Fruit fly (Drosophila melanogaster) whole organism, embryonic: ENCODE results near the gene CG45486.

ENCODE experiments used
- Abd-B ChIP-seq: fragments of 200-800 bp; sonication (Bioruptor generic); optimal IDR thresholded peaks from 2 replicates; lab custom pipeline; 2018; ENCODE audit warnings: missing biosample characterization, mild to moderate bottlenecking, missing genetic modification characterization, moderate library complexity
- B-H1 ChIP-seq: fragments of 200-800 bp; sonication (Bioruptor generic); IDR thresholded peaks from 3 replicates; pipeline ENCODE4 v1.3.6; 2022; ENCODE audit warnings: missing biosample characterization, missing genetic modification characterization
- CG10147 ChIP-seq: fragments of 200-800 bp; sonication (Bioruptor generic); optimal IDR thresholded peaks from 2 replicates; lab custom pipeline; 2019; ENCODE audit warnings: missing biosample characterization, mild to moderate bottlenecking, missing genetic modification characterization, moderate library complexity
- CG10267 ChIP-seq: fragments of 200-800 bp; sonication (Bioruptor generic); optimal IDR thresholded peaks from 2 replicates; lab custom pipeline; 2018; ENCODE audit warnings: missing biosample characterization, mild to moderate bottlenecking, missing genetic modification characterization, moderate library complexity
- CG10366 ChIP-seq: fragments of 200-800 bp; sonication (Bioruptor generic); IDR thresholded peaks from 2 replicates; pipeline ENCODE4 v1.3.6; 2022; ENCODE audit warnings: missing biosample characterization, missing genetic modification characterization
- CG11085 ChIP-seq: fragments of 200-800 bp; sonication (Bioruptor generic); IDR thresholded peaks from 2 replicates; pipeline ENCODE4 v1.3.6; 2022; ENCODE audit warnings: missing biosample characterization, missing genetic modification characterization
- CG11456 ChIP-seq: fragments of 200-800 bp; sonication (Bioruptor generic); IDR thresholded peaks from 3 replicates; pipeline ENCODE4 v1.3.6; 2022; ENCODE audit warnings: missing biosample characterization, missing genetic modification characterization
- CG12104 ChIP-seq: fragments of 200-800 bp; sonication (Bioruptor generic); optimal IDR thresholded peaks from 3 replicates; lab custom pipeline; 2016; ENCODE audit warnings: missing biosample characterization, missing genetic modification characterization
- CG12219 ChIP-seq: fragments of 200-800 bp; sonication (Bioruptor generic); optimal IDR thresholded peaks from 3 replicates; lab custom pipeline; 2018; ENCODE audit warnings: missing biosample characterization, mild to moderate bottlenecking, missing genetic modification characterization
- CG12769 ChIP-seq: fragments of 200-800 bp; sonication (Bioruptor generic); optimal IDR thresholded peaks from 2 replicates; lab custom pipeline; 2019; ENCODE audit warnings: missing biosample characterization, mild to moderate bottlenecking, missing genetic modification characterization, moderate library complexity
- CG15514 ChIP-seq: fragments of 200-800 bp; sonication (Bioruptor generic); optimal IDR thresholded peaks from 3 replicates; lab custom pipeline; 2017; ENCODE audit warnings: missing biosample characterization, missing genetic modification characterization, mild to moderate bottlenecking, moderate library complexity, missing genetic modification reagents
- CG16779 ChIP-seq: fragments of 200-800 bp; sonication (Bioruptor generic); IDR thresholded peaks from 2 replicates; pipeline ENCODE4 v1.3.6; 2022; ENCODE audit warnings: missing biosample characterization, missing genetic modification characterization
- CG17802 ChIP-seq: fragments of 200-800 bp; sonication (Bioruptor generic); optimal IDR thresholded peaks from 2 replicates; lab custom pipeline; 2018; ENCODE audit warnings: missing biosample characterization, mild to moderate bottlenecking, missing genetic modification characterization, moderate library complexity
- CG30403 ChIP-seq: fragments of 200-800 bp; sonication (Bioruptor generic); optimal IDR thresholded peaks from 3 replicates; lab custom pipeline; 2016; ENCODE audit warnings: missing biosample characterization, missing genetic modification characterization
- CG33213 ChIP-seq: fragments of 200-800 bp; sonication (Bioruptor generic); optimal IDR thresholded peaks from 3 replicates; lab custom pipeline; 2016; ENCODE audit warnings: missing biosample characterization, missing genetic modification characterization
- CG5180 ChIP-seq: fragments of 200-800 bp; sonication (Bioruptor generic); optimal IDR thresholded peaks from 3 replicates; lab custom pipeline; 2017; ENCODE audit warnings: missing biosample characterization, missing genetic modification characterization, mild to moderate bottlenecking, moderate library complexity, missing genetic modification reagents
- CG7271 ChIP-seq: fragments of 200-800 bp; sonication (Bioruptor generic); optimal IDR thresholded peaks from 2 replicates; lab custom pipeline; 2018; ENCODE audit warnings: missing biosample characterization, mild to moderate bottlenecking, missing genetic modification characterization, moderate library complexity
- CG8089 ChIP-seq: fragments of 200-800 bp; sonication (Bioruptor generic); optimal IDR thresholded peaks from 3 replicates; lab custom pipeline; 2016; ENCODE audit warnings: missing biosample characterization, missing genetic modification characterization
- CG8924 ChIP-seq: fragments of 200-800 bp; optimal IDR thresholded peaks from 3 replicates; lab custom pipeline; 2019; ENCODE audit warnings: missing biosample characterization, mild to moderate bottlenecking, missing genetic modification characterization, moderate library complexity
- CG9932 ChIP-seq: fragments of 200-800 bp; sonication (Bioruptor generic); IDR thresholded peaks from 2 replicates; pipeline ENCODE4 v1.3.6; 2022; ENCODE audit warnings: missing biosample characterization, missing genetic modification characterization
- Fer1 ChIP-seq: fragments of 200-800 bp; sonication (Bioruptor generic); optimal IDR thresholded peaks from 2 replicates; lab custom pipeline; 2017; ENCODE audit warnings: missing biosample characterization, mild to moderate bottlenecking, missing genetic modification characterization
- Hey ChIP-seq: fragments of 200-800 bp; sonication (Bioruptor generic); optimal IDR thresholded peaks from 3 replicates; lab custom pipeline; 2018; ENCODE audit warnings: missing biosample characterization, mild to moderate bottlenecking, missing genetic modification characterization
- Lim3 ChIP-seq: fragments of 200-800 bp; sonication (Bioruptor generic); IDR thresholded peaks from 2 replicates; pipeline ENCODE4 v1.3.6; 2022; ENCODE audit warnings: missing biosample characterization, missing genetic modification characterization
- MBD-R2 ChIP-seq: fragments of 200-800 bp; sonication (Bioruptor generic); IDR thresholded peaks from 2 replicates; pipeline ENCODE4 v1.3.6; 2022; ENCODE audit warnings: missing biosample characterization, missing genetic modification characterization
- Med ChIP-seq: fragments of 200-800 bp; sonication (Bioruptor generic); peaks from one replicate; lab custom pipeline; 2016; ENCODE audit warnings: missing biosample characterization, missing genetic modification characterization, mild to moderate bottlenecking, inconsistent platforms, moderate library complexity
- Myb ChIP-seq: fragments of 200-800 bp; sonication (Bioruptor generic); optimal IDR thresholded peaks from 2 replicates; lab custom pipeline; 2016; ENCODE audit warnings: missing biosample characterization, missing genetic modification characterization
- Neu2 ChIP-seq: fragments of 200-800 bp; sonication (Bioruptor generic); optimal IDR thresholded peaks from 3 replicates; lab custom pipeline; 2016; ENCODE audit warnings: missing biosample characterization, missing genetic modification characterization, borderline replicate concordance
- Opbp ChIP-seq: fragments of 200-800 bp; sonication (Bioruptor generic); IDR thresholded peaks from 3 replicates; pipeline ENCODE4 v1.3.6; 2022; ENCODE audit warnings: missing biosample characterization, missing genetic modification characterization; ENCODE audit not compliant: partially characterized antibody
- Pdp1 ChIP-seq, 2 experiments: fragments of 200-800 bp; sonication (Bioruptor generic); optimal IDR thresholded peaks; 3 replicates each; lab custom pipeline; 2016; ENCODE audit warnings: missing biosample characterization in 2 of 2, missing genetic modification characterization in 2 of 2, mild to moderate bottlenecking in 1 of 2, moderate library complexity in 1 of 2
- TFAM ChIP-seq: fragments of 200-800 bp; sonication (Bioruptor generic); optimal IDR thresholded peaks from 2 replicates; lab custom pipeline; 2017; ENCODE audit warnings: missing biosample characterization, missing genetic modification characterization, inconsistent platforms
- abd-A ChIP-seq: fragments of 200-800 bp; sonication (Bioruptor generic); optimal IDR thresholded peaks from 3 replicates; lab custom pipeline; 2019; ENCODE audit warnings: missing biosample characterization, mild to moderate bottlenecking, missing genetic modification characterization, moderate library complexity
- ara ChIP-seq: fragments of 200-800 bp; sonication (Bioruptor generic); IDR thresholded peaks from 2 replicates; pipeline ENCODE4 v1.3.6; 2022; ENCODE audit warnings: missing biosample characterization, missing genetic modification characterization
- bbx ChIP-seq: fragments of 200-800 bp; sonication (Bioruptor generic); IDR thresholded peaks from 2 replicates; pipeline ENCODE4 v1.3.6; 2022; ENCODE audit warnings: missing biosample characterization, missing genetic modification characterization; ENCODE audit not compliant: partially characterized antibody
- ftz-f1 ChIP-seq: fragments of 200-800 bp; sonication (Bioruptor generic); optimal IDR thresholded peaks from 2 replicates; lab custom pipeline; 2016; ENCODE audit warnings: missing biosample characterization, missing genetic modification characterization
- gfzf ChIP-seq: fragments of 200-800 bp; sonication (Bioruptor generic); optimal IDR thresholded peaks from 2 replicates; lab custom pipeline; 2016; ENCODE audit warnings: missing biosample characterization, mild to moderate bottlenecking, missing genetic modification characterization, moderate library complexity
- gsb-n ChIP-seq: fragments of 200-800 bp; sonication (Bioruptor generic); optimal IDR thresholded peaks from 3 replicates; lab custom pipeline; 2018; ENCODE audit warnings: missing biosample characterization, mild to moderate bottlenecking, missing genetic modification characterization
- hkb ChIP-seq, 2 experiments: fragments of 200-800 bp in 1 of 2; fragments of >200 bp in 1 of 2; sonication (Bioruptor generic) in 1 of 2; IDR thresholded peaks in 1 of 2; optimal IDR thresholded peaks in 1 of 2; 2 replicates each; pipeline versions ENCODE4 v1.3.6 to Lab custom; 2017 to 2022; ENCODE audit warnings: missing biosample characterization in 1 of 2, missing genetic modification characterization in 1 of 2
- lola ChIP-seq, 3 experiments: fragments of >200 bp in 2 of 3; fragments of 200-800 bp in 1 of 3; sonication (Bioruptor generic) in 1 of 3; optimal IDR thresholded peaks; 2 replicates each; lab custom pipeline; 2017 to 2019; ENCODE audit warnings: missing biosample characterization in 3 of 3, missing genetic modification characterization in 3 of 3, mild to moderate bottlenecking in 1 of 3, moderate library complexity in 1 of 3
- nerfin-2 ChIP-seq: fragments of 200-800 bp; sonication (Bioruptor generic); IDR thresholded peaks from 2 replicates; pipeline ENCODE4 v1.3.6; 2022; ENCODE audit warnings: missing biosample characterization, missing genetic modification characterization; ENCODE audit not compliant: partially characterized antibody
- pita ChIP-seq: fragments of 200-800 bp; sonication (Bioruptor generic); optimal IDR thresholded peaks from 2 replicates; lab custom pipeline; 2017; ENCODE audit warnings: missing biosample characterization, mild to moderate bottlenecking, missing genetic modification characterization
- ranshi ChIP-seq: fragments of 200-800 bp; sonication (Bioruptor generic); IDR thresholded peaks from 2 replicates; pipeline ENCODE4 v1.3.6; 2022; ENCODE audit warnings: missing biosample characterization, missing genetic modification characterization
- sens ChIP-seq: fragments of 200-800 bp; sonication (Bioruptor generic); peaks from one replicate; lab custom pipeline; 2016; ENCODE audit warnings: missing biosample characterization, missing genetic modification characterization
- slbo ChIP-seq: fragments of 200-800 bp; sonication (Bioruptor generic); IDR thresholded peaks from 2 replicates; pipeline ENCODE4 v1.3.6; 2022; ENCODE audit warnings: missing biosample characterization, missing genetic modification characterization
- sna ChIP-seq: fragments of 200-800 bp; sonication (Bioruptor generic); IDR thresholded peaks from 2 replicates; pipeline ENCODE4 v1.3.6; 2022; ENCODE audit warnings: missing biosample characterization, missing genetic modification characterization; ENCODE audit not compliant: partially characterized antibody
- stwl ChIP-seq: fragments of 200-800 bp; sonication (Bioruptor generic); optimal IDR thresholded peaks from 3 replicates; lab custom pipeline; 2018; ENCODE audit warnings: missing biosample characterization, mild to moderate bottlenecking, missing genetic modification characterization, moderate library complexity
- zen ChIP-seq: fragments of 200-800 bp; sonication (Bioruptor generic); optimal IDR thresholded peaks from 3 replicates; lab custom pipeline; 2018; ENCODE audit warnings: missing biosample characterization, mild to moderate bottlenecking, missing genetic modification characterization, moderate library complexity
- zfh2 ChIP-seq: fragments of 200-800 bp; sonication (Bioruptor generic); optimal IDR thresholded peaks from 2 replicates; lab custom pipeline; 2016; ENCODE audit warnings: missing biosample characterization, missing genetic modification characterization

CG45486 gene

DNA sequence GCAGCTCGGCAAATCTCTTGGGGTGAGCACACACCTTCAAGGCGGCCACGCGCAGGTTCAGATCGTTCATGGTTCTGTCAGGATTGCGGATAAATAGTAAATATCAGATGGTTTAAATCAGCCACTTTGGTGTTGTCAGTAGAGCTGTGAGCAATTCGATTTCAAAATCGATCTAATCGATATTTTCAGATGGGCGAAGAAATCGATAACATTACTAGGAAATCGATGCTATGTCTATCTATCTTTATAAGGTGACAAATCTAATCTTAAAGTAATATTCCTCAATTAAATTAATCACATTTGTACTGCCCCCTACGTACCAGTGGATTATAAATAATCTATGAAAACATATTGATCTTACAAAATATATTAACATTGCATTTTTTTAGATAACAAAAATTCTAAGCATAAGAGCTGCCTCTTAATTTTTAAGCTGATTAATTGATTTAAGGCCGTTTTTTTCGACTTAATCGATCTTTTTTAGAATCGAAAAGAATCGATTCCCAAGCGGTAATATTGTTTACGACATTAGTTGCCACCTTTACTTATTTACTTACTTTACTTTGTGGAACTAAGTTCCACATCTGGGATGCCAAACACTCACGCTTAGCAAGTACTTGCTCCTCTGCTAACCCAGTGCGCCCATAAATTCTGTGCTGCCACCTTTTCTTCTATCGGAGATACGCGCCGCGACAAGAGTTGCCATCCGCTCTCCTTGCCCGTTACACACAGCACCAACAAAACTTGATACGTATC, 44.4 kb downstream of the CG45486 start, which contains the start of gene THADA (continued):
- TF ChIP-seq ftz-f1 (GFP tag; lab: Kevin White, UChicago) (peak; percentile 16), MBD-R2 (GFP tag; lab: Robert Waterston, UW) (peak; percentile 42), Myb (peak; percentile 76), CG11085 (GFP tag; lab: Robert Waterston, UW) (no peak), CG9932 (GFP tag; lab: Robert Waterston, UW) (peak; percentile 81), CG30403 (GFP tag; lab: Kevin White, UChicago) (peak; percentile 70), ara (GFP tag; lab: Robert Waterston, UW) (no peak), CG5180 (GFP tag; lab: Kevin White, UChicago) (no peak), Fer1 (GFP tag; lab: Kevin White, UChicago) (no peak), slbo (peak; percentile 37; the same call in 1 of the 2 replicates), bbx (peak; percentile 97), CG8089 (GFP tag; lab: Kevin White, UChicago) (no peak), sna (GFP tag; lab: Robert Waterston, UW) (peak; percentile 91), CG12104 (GFP tag; lab: Kevin White, UChicago) (no peak), zen (tag; lab: Kevin White, UChicago) (peak; percentile 1), CG12769 (no peak), Neu2 (GFP tag; lab: Kevin White, UChicago) (no peak), CG17802 (tag; lab: Kevin White, UChicago) (peak; percentile 61), gsb-n (no peak), CG15514 (GFP tag; lab: Kevin White, UChicago) (peak; percentile 82), Med (GFP tag; lab: Kevin White, UChicago) (peak; percentile 94), hkb (optimal IDR thresholded peaks at IDR 0.05; lab: Kevin White, UChicago) (no peak), hkb (GFP tag; IDR thresholded peaks at IDR 0.05; lab: Robert Waterston, UW) (0 out of 2 replicates have a peak, but pooled peaks have one; percentile 48), nerfin-2 (GFP tag; lab: Robert Waterston, UW) (no peak; the same call in none of the 2 replicates), stwl (tag; lab: Kevin White, UChicago) (peak; percentile 34), CG16779 (GFP tag; lab: Robert Waterston, UW) (0 out of 2 replicates have a peak, but pooled peaks have one; percentile 7), CG10267 (tag; lab: Kevin White, UChicago) (peak; percentile 45), Abd-B (peak; percentile 43), abd-A (tag; lab: Kevin White, UChicago) (no peak), CG11456 (GFP tag; lab: Robert Waterston, UW) (0 out of 3 replicates have a peak, but pooled peaks have one; percentile 64), TFAM (GFP tag; lab: Kevin White, UChicago) (no peak), lola (GFP tag; optimal IDR thresholded peaks at IDR 0.05; lab: Kevin White, UChicago) (no peak), ranshi (GFP tag; lab: Robert Waterston, UW) (no peak), CG7271 (tag; lab: Kevin White, UChicago) (no peak), CG8924 (tag; lab: Kevin White, UChicago) (peak; percentile 10), Lim3 (no peak), sens (GFP tag; lab: Kevin White, UChicago) (peak; percentile 85), pita (GFP tag; lab: Kevin White, UChicago) (peak; percentile 91), Pdp1 (GFP tag; optimal IDR thresholded peaks at IDR 0.05; lab: Kevin White, UChicago) (peak; percentile 22 to 37), CG10147 (GFP tag; lab: Kevin White, UChicago) (peak; percentile 19), gfzf (GFP tag; lab: Kevin White, UChicago) (peak; percentile 56), Hey (tag; lab: Kevin White, UChicago) (no peak), Opbp (GFP tag; lab: Robert Waterston, UW) (peak; percentile 97), CG12219 (GFP tag; lab: Kevin White, UChicago) (no peak), CG33213 (GFP tag; lab: Kevin White, UChicago) (peak; percentile 69), CG10366 (GFP tag; lab: Robert Waterston, UW) (no peak), B-H1 (GFP tag; lab: Robert Waterston, UW) (peak; percentile 13; the same call in 1 of the 3 replicates), zfh2 (GFP tag; lab: Kevin White, UChicago) (peak; percentile 41)
